Comparison of ENCODE assay signal across 3 worm cellular contexts in genomic region chrII:14036724-14037483, ce11.
A peak's percentile ranks its signal among the peaks of the same experiment; 100 is the strongest.
TF ChIP-seq lines count a peak whose summit lies in the region.

No protein-coding gene starts in this region.

TF ChIP-seq in whole organism, L1 larva, 84 proteins besides CTCF, POLR2A, EP300 and RAD21 (continued from another document):
- TF ChIP-seq efl-1 (optimal IDR thresholded peaks at IDR 0.05; lab: Kevin White, UChicago), result no peak
- TF ChIP-seq efl-1 (GFP tag; optimal IDR thresholded peaks at IDR 0.05 in 1 of 2; lab: Kevin White, UChicago), result peak in 1 of 2 experiments; percentile 6
- TF ChIP-seq zip-4 (GFP tag; optimal IDR thresholded peaks at IDR 0.05; lab: Kevin White, UChicago), result peak; percentile 20
- peak; percentile 40 for TF ChIP-seq swsn-7 (tag; optimal IDR thresholded peaks at IDR 0.05; lab: Kevin White, UChicago)
- TF ChIP-seq mef-2 (tag; optimal IDR thresholded peaks at IDR 0.05; lab: Kevin White, UChicago), result no peak
- TF ChIP-seq ceh-82 (tag; optimal IDR thresholded peaks at IDR 0.05; lab: Kevin White, UChicago), result peak in 1 of 3 experiments; percentile 51
- peak; percentile 67 for TF ChIP-seq nhr-71 (tag; optimal IDR thresholded peaks at IDR 0.05; lab: Kevin White, UChicago)
- no peak for TF ChIP-seq nhr-84 (tag; optimal IDR thresholded peaks at IDR 0.05; lab: Kevin White, UChicago)
- peak; percentile 34 for TF ChIP-seq snu-23 (GFP tag; optimal IDR thresholded peaks at IDR 0.05; lab: Kevin White, UChicago)
- peak in 1 of 2 experiments; percentile 9 for TF ChIP-seq lin-35 (GFP tag; optimal IDR thresholded peaks at IDR 0.05; lab: Kevin White, UChicago)
- peak; percentile 62 for TF ChIP-seq nhr-47 (tag; optimal IDR thresholded peaks at IDR 0.05; lab: Kevin White, UChicago)
- peak; percentile 27 for TF ChIP-seq irx-1 (tag; optimal IDR thresholded peaks at IDR 0.05; lab: Kevin White, UChicago)
- no peak for TF ChIP-seq ceh-63 (GFP tag; optimal IDR thresholded peaks at IDR 0.05; lab: Kevin White, UChicago)
- peak; percentile 23 for TF ChIP-seq mep-1 (tag; optimal IDR thresholded peaks at IDR 0.05; lab: Kevin White, UChicago)
- no peak for TF ChIP-seq ceh-90 (tag; optimal IDR thresholded peaks at IDR 0.05; lab: Kevin White, UChicago)
- TF ChIP-seq nhr-77 (tag; optimal IDR thresholded peaks at IDR 0.05; lab: Kevin White, UChicago), result peak; percentile 62
- no peak for TF ChIP-seq efl-3 (GFP tag; optimal IDR thresholded peaks at IDR 0.05; lab: Kevin White, UChicago)
- peak; percentile 83 for TF ChIP-seq unc-86 (tag; optimal IDR thresholded peaks at IDR 0.05; lab: Kevin White, UChicago)
- TF ChIP-seq lsy-2 (tag; optimal IDR thresholded peaks at IDR 0.05; lab: Kevin White, UChicago), result peak; percentile 2 to 44
- TF ChIP-seq elt-3 (tag; optimal IDR thresholded peaks at IDR 0.05; lab: Kevin White, UChicago), result no peak
- TF ChIP-seq rnt-1 (tag; optimal IDR thresholded peaks at IDR 0.05; lab: Kevin White, UChicago), result peak; percentile 7
- TF ChIP-seq ztf-4 (tag; optimal IDR thresholded peaks at IDR 0.05; lab: Kevin White, UChicago), result no peak
TF ChIP-seq in whole organism, L1 larva: peak in this region for 21.

TF ChIP-seq in whole organism, L2 larva, 48 proteins besides CTCF, POLR2A, EP300 and RAD21 (continued from another document):
- TF ChIP-seq ztf-1 (GFP tag; conservative IDR thresholded peaks at IDR 0.05; lab: Robert Waterston, UW), result no peak
- peak; percentile 21 for TF ChIP-seq ztf-4 (tag; optimal IDR thresholded peaks at IDR 0.05; lab: Kevin White, UChicago)
- TF ChIP-seq F13H6.1 (tag; optimal IDR thresholded peaks at IDR 0.05; lab: Kevin White, UChicago), result peak; percentile 42
- peak; percentile 13 for TF ChIP-seq crh-2 (tag; optimal IDR thresholded peaks at IDR 0.05; lab: Kevin White, UChicago)
- TF ChIP-seq ceh-82 (tag; optimal IDR thresholded peaks at IDR 0.05; lab: Kevin White, UChicago), result no peak
- TF ChIP-seq nhr-21 (tag; optimal IDR thresholded peaks at IDR 0.05; lab: Kevin White, UChicago), result no peak

TF ChIP-seq in whole organism, L4 larva, 104 proteins besides CTCF, POLR2A, EP300 and RAD21 (continued from another document):
- TF ChIP-seq zag-1 (tag; optimal IDR thresholded peaks at IDR 0.05; lab: Kevin White, UChicago) (no peak), dmd-9 (GFP tag; IDR thresholded peaks at IDR 0.05; lab: Robert Waterston, UW) (0 out of 2 replicates have a peak, but pooled peaks have one; percentile 32), ceh-82 (tag; optimal IDR thresholded peaks at IDR 0.05; lab: Kevin White, UChicago) (no peak), rbr-2 (tag; optimal IDR thresholded peaks at IDR 0.05; lab: Kevin White, UChicago) (peak; percentile 49), zip-2 (tag; optimal IDR thresholded peaks at IDR 0.05; lab: Kevin White, UChicago) (no peak), ZK546.5 (tag; optimal IDR thresholded peaks at IDR 0.05; lab: Kevin White, UChicago) (no peak), ces-1 (GFP tag; optimal IDR thresholded peaks at IDR 0.05; lab: Kevin White, UChicago) (no peak), D1046.2 (GFP tag; IDR thresholded peaks at IDR 0.05; lab: Robert Waterston, UW) (no peak), Y105C5A.15 (GFP tag; IDR thresholded peaks at IDR 0.05; lab: Robert Waterston, UW) (no peak), tag-97 (GFP tag; IDR thresholded peaks at IDR 0.05; lab: Robert Waterston, UW) (no peak), snpc-1.2 (GFP tag; IDR thresholded peaks at IDR 0.05; lab: Robert Waterston, UW) (no peak), set-16 (GFP tag; IDR thresholded peaks at IDR 0.05; lab: Robert Waterston, UW) (peak; percentile 27; the same call in 1 of the 2 replicates), vab-7 (GFP tag; IDR thresholded peaks at IDR 0.05; lab: Robert Waterston, UW) (peak; percentile 44; the same call in 1 of the 2 replicates), F49E8.2 (tag; optimal IDR thresholded peaks at IDR 0.05; lab: Kevin White, UChicago; ENCODE audit: borderline replicate concordance) (no peak), spr-3 (GFP tag; optimal IDR thresholded peaks at IDR 0.05; lab: Kevin White, UChicago) (no peak), dve-1 (tag; optimal IDR thresholded peaks at IDR 0.05; lab: Kevin White, UChicago; ENCODE audit: insufficient read depth) (no peak), attf-4 (tag; optimal IDR thresholded peaks at IDR 0.05; lab: Kevin White, UChicago) (no peak), lim-7 (GFP tag; IDR thresholded peaks at IDR 0.05; lab: Robert Waterston, UW) (no peak), zfp-2 (tag; optimal IDR thresholded peaks at IDR 0.05; lab: Kevin White, UChicago) (no peak), F44E2.7 (GFP tag; IDR thresholded peaks at IDR 0.05; lab: Robert Waterston, UW) (no peak), ceh-62 (tag; optimal IDR thresholded peaks at IDR 0.05; lab: Kevin White, UChicago) (no peak), unc-62 (GFP tag; optimal IDR thresholded peaks at IDR 0.05 in 1 of 2; lab: Kevin White, UChicago) (peak in 1 of 2 experiments; percentile 12), unc-62 (tag; optimal IDR thresholded peaks at IDR 0.05; lab: Kevin White, UChicago) (no peak), ztf-11 (tag; optimal IDR thresholded peaks at IDR 0.05; lab: Kevin White, UChicago) (no peak), ztf-7 (tag; optimal IDR thresholded peaks at IDR 0.05; lab: Kevin White, UChicago) (no peak), skn-1 (tag; optimal IDR thresholded peaks at IDR 0.05; lab: Kevin White, UChicago) (no peak), cey-2 (tag; optimal IDR thresholded peaks at IDR 0.05; lab: Kevin White, UChicago; ENCODE audit: borderline replicate concordance, insufficient read depth) (no peak), fos-1 (tag; optimal IDR thresholded peaks at IDR 0.05; lab: Kevin White, UChicago) (no peak), nhr-102 (tag; optimal IDR thresholded peaks at IDR 0.05; lab: Kevin White, UChicago) (no peak), lin-1 (GFP tag; IDR thresholded peaks at IDR 0.05; lab: Robert Waterston, UW) (no peak), F26F4.8 (GFP tag; conservative IDR thresholded peaks at IDR 0.05; lab: Robert Waterston, UW) (no peak), aly-2 (tag; optimal IDR thresholded peaks at IDR 0.05; lab: Kevin White, UChicago) (no peak), unc-39 (tag; optimal IDR thresholded peaks at IDR 0.05; lab: Kevin White, UChicago) (no peak), ceh-28 (tag; optimal IDR thresholded peaks at IDR 0.05; lab: Kevin White, UChicago) (no peak), pqm-1 (tag; optimal IDR thresholded peaks at IDR 0.05; lab: Kevin White, UChicago) (no peak), nhr-48 (tag; optimal IDR thresholded peaks at IDR 0.05; lab: Kevin White, UChicago) (no peak), hlh-11 (tag; optimal IDR thresholded peaks at IDR 0.05; lab: Kevin White, UChicago) (no peak), lsy-2 (tag; optimal IDR thresholded peaks at IDR 0.05; lab: Kevin White, UChicago) (peak; percentile 32 to 46), nhr-25 (tag; optimal IDR thresholded peaks at IDR 0.05; lab: Kevin White, UChicago; ENCODE audit: borderline replicate concordance, insufficient read depth) (no peak), unc-130 (GFP tag; optimal IDR thresholded peaks at IDR 0.05; lab: Kevin White, UChicago) (no peak), T20F7.1 (GFP tag; optimal IDR thresholded peaks at IDR 0.05; lab: Kevin White, UChicago) (no peak), daf-8 (GFP tag; IDR thresholded peaks at IDR 0.05; lab: Robert Waterston, UW) (no peak), lin-39 (tag; optimal IDR thresholded peaks at IDR 0.05; lab: Kevin White, UChicago) (no peak), madf-9 (GFP tag; conservative IDR thresholded peaks at IDR 0.05; lab: Robert Waterston, UW) (no peak), zfp-3 (GFP tag; conservative IDR thresholded peaks at IDR 0.05; lab: Robert Waterston, UW) (no peak), php-3 (GFP tag; IDR thresholded peaks at IDR 0.05; lab: Robert Waterston, UW) (no peak), spr-1 (tag; optimal IDR thresholded peaks at IDR 0.05; lab: Kevin White, UChicago) (no peak), jun-1 (tag; optimal IDR thresholded peaks at IDR 0.05; lab: Kevin White, UChicago) (no peak), madf-5 (GFP tag; IDR thresholded peaks at IDR 0.05; lab: Robert Waterston, UW) (no peak), ceh-32 (tag; optimal IDR thresholded peaks at IDR 0.05; lab: Kevin White, UChicago; ENCODE audit: poor library complexity) (no peak), egl-27 (tag; optimal IDR thresholded peaks at IDR 0.05; lab: Kevin White, UChicago) (no peak), aha-1 (tag; lab: Kevin White, UChicago) (peak; percentile 88), nhr-10 (tag; optimal IDR thresholded peaks at IDR 0.05; lab: Kevin White, UChicago) (no peak), nhr-6 (tag; optimal IDR thresholded peaks at IDR 0.05; lab: Kevin White, UChicago) (no peak), dmd-8 (GFP tag; IDR thresholded peaks at IDR 0.05; lab: Robert Waterston, UW) (no peak), nhr-76 (tag; optimal IDR thresholded peaks at IDR 0.05; lab: Kevin White, UChicago) (no peak), F37D6.2 (tag; optimal IDR thresholded peaks at IDR 0.05; lab: Kevin White, UChicago) (no peak), T26A8.4 (GFP tag; IDR thresholded peaks at IDR 0.05; lab: Robert Waterston, UW) (no peak), mes-2 (tag; optimal IDR thresholded peaks at IDR 0.05; lab: Kevin White, UChicago; ENCODE audit: poor library complexity, severe bottlenecking) (peak; percentile 45), daf-19 (GFP tag; conservative IDR thresholded peaks at IDR 0.05; lab: Robert Waterston, UW) (no peak), arid-1 (GFP tag; conservative IDR thresholded peaks at IDR 0.05; lab: Robert Waterston, UW) (no peak), nhr-28 (tag; optimal IDR thresholded peaks at IDR 0.05; lab: Kevin White, UChicago) (no peak), lir-3 (tag; optimal IDR thresholded peaks at IDR 0.05; lab: Kevin White, UChicago) (no peak), dmd-6 (GFP tag; IDR thresholded peaks at IDR 0.05; lab: Robert Waterston, UW) (peak; percentile 35), R02D3.7 (tag; optimal IDR thresholded peaks at IDR 0.05; lab: Kevin White, UChicago) (no peak), ZK337.2 (GFP tag; IDR thresholded peaks at IDR 0.05; lab: Robert Waterston, UW) (no peak), nhr-77 (tag; optimal IDR thresholded peaks at IDR 0.05; lab: Kevin White, UChicago) (no peak), nhr-237 (tag; optimal IDR thresholded peaks at IDR 0.05; lab: Kevin White, UChicago) (no peak), F10B5.3 (tag; optimal IDR thresholded peaks at IDR 0.05; lab: Kevin White, UChicago) (no peak), Y48G9A.11 (GFP tag; IDR thresholded peaks at IDR 0.05; lab: Robert Waterston, UW) (0 out of 2 replicates have a peak, but pooled peaks have one; percentile 11), sdz-12 (GFP tag; optimal IDR thresholded peaks at IDR 0.05; lab: Kevin White, UChicago) (no peak), daf-16 (GFP tag; optimal IDR thresholded peaks at IDR 0.05; lab: Kevin White, UChicago) (no peak), daf-16 (tag; optimal IDR thresholded peaks at IDR 0.05; lab: Kevin White, UChicago) (no peak), hif-1 (tag; optimal IDR thresholded peaks at IDR 0.05; lab: Kevin White, UChicago) (peak in 1 of 2 experiments; percentile 31), ctbp-1 (GFP tag; IDR thresholded peaks at IDR 0.05; lab: Robert Waterston, UW) (peak; percentile 48; the same call in 1 of the 2 replicates), ceh-20 (GFP tag; IDR thresholded peaks at IDR 0.05; lab: Robert Waterston, UW) (peak; percentile 59; the same call in 1 of the 2 replicates), mxl-2 (GFP tag; conservative IDR thresholded peaks at IDR 0.05; lab: Robert Waterston, UW) (no peak), lin-15B (tag; optimal IDR thresholded peaks at IDR 0.05; lab: Kevin White, UChicago) (no peak), Y5F2A.4 (GFP tag; optimal IDR thresholded peaks at IDR 0.05; lab: Kevin White, UChicago) (no peak), Y75B8A.6 (GFP tag; IDR thresholded peaks at IDR 0.05; lab: Robert Waterston, UW) (no peak), nhr-11 (tag; optimal IDR thresholded peaks at IDR 0.05; lab: Kevin White, UChicago) (no peak), hmg-1.1 (GFP tag; IDR thresholded peaks at IDR 0.05; lab: Robert Waterston, UW) (no peak), ama-1 (optimal IDR thresholded peaks at IDR 0.05; lab: Kevin White, UChicago) (no peak), dpl-1 (GFP tag; optimal IDR thresholded peaks at IDR 0.05; lab: Kevin White, UChicago) (no peak), lin-13 (GFP tag; optimal IDR thresholded peaks at IDR 0.05; lab: Kevin White, UChicago) (no peak), lin-38 (GFP tag; IDR thresholded peaks at IDR 0.05; lab: Robert Waterston, UW) (peak; percentile 29; the same call in 1 of the 2 replicates), lin-29 (GFP tag; IDR thresholded peaks at IDR 0.05; lab: Robert Waterston, UW) (no peak), fkh-10 (GFP tag; optimal IDR thresholded peaks at IDR 0.05; lab: Kevin White, UChicago) (peak; percentile 32), pha-4 (GFP tag; IDR thresholded peaks at IDR 0.05; lab: Robert Waterston, UW) (no peak; the same call in 1 of the 2 replicates), pha-4 (tag; optimal IDR thresholded peaks at IDR 0.05; lab: Kevin White, UChicago) (no peak), duxl-1 (tag; optimal IDR thresholded peaks at IDR 0.05; lab: Kevin White, UChicago; ENCODE audit: poor library complexity) (no peak), snpc-4 (tag; optimal IDR thresholded peaks at IDR 0.05; lab: Kevin White, UChicago) (no peak), mep-1 (tag; optimal IDR thresholded peaks at IDR 0.05; lab: Kevin White, UChicago) (peak; percentile 46), nhr-42 (GFP tag; IDR thresholded peaks at IDR 0.05; lab: Robert Waterston, UW) (no peak; the same call in 1 of the 2 replicates)
